Worm (Caenorhabditis elegans): Measurements from ENCODE around the gene F35C8.8.
A peak's percentile ranks its signal among the peaks of the same experiment; 100 is the strongest.

Gene F35C8.8

DNA sequence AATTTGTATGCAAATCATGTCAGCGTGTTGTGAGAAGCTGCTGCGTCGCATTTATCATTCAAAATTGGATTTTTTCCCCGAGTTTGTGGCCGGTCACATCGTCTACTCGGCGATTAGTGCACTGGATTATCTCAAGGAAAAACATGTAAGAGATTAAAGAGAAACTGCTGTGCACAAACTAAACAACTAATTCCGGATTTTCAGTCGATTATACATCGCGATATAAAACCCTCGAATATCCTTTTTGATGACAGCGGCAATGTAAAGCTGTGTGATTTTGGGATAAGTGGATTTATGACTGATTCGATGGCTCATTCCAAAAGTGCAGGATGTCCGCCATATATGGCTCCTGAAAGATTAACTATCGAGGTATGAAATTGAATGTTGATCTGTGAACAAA, 1.8 kb downstream of the F35C8.8 start:
- no peak for TF ChIP-seq cey-2 (tag; optimal IDR thresholded peaks at IDR 0.05; ENCODE audit: borderline replicate concordance, insufficient read depth)
- TF ChIP-seq set-16 (GFP tag; IDR thresholded peaks at IDR 0.05): no peak
- no peak for TF ChIP-seq daf-19 (GFP tag; conservative IDR thresholded peaks at IDR 0.05)
- no peak for TF ChIP-seq F37D6.2 (tag; optimal IDR thresholded peaks at IDR 0.05)
- no peak for TF ChIP-seq lin-15B (tag; optimal IDR thresholded peaks at IDR 0.05)
- TF ChIP-seq lir-3 (tag; optimal IDR thresholded peaks at IDR 0.05): no peak
- TF ChIP-seq daf-12 (tag; optimal IDR thresholded peaks at IDR 0.05): no peak
- no peak for TF ChIP-seq ceh-32 (tag; optimal IDR thresholded peaks at IDR 0.05; ENCODE audit: poor library complexity)
- TF ChIP-seq ceh-44 (GFP tag; IDR thresholded peaks at IDR 0.05): no peak
- TF ChIP-seq nhr-28 (tag; optimal IDR thresholded peaks at IDR 0.05): no peak
- no peak for TF ChIP-seq F26F4.8 (GFP tag; conservative IDR thresholded peaks at IDR 0.05)
- TF ChIP-seq egl-27 (tag; optimal IDR thresholded peaks at IDR 0.05): no peak
- TF ChIP-seq Y105C5A.15 (GFP tag; IDR thresholded peaks at IDR 0.05): no peak
- TF ChIP-seq dve-1 (tag; optimal IDR thresholded peaks at IDR 0.05; ENCODE audit: insufficient read depth): no peak
- TF ChIP-seq fkh-10 (GFP tag; optimal IDR thresholded peaks at IDR 0.05): no peak

DNA sequence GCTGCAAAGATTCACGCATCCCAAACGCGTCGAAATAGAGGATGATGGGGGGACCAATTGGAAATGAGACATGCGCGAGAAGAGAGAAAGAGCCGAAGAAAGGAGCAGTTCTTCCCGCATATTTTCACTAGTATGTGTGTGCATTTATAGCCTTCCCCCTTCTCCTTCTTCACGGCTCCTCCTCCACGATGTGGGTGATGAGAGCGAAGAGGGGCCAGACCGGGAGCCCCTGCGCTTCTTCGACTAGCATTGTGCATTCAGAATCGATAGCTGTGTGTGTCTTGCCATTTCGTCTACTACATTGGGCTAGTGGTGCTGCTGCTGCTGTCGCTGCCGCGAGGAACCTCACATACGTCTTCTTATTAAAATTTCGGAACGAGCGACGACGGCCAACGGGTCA, 4.2 kb downstream of the F35C8.8 start, which contains the start of gene jkk-1:
jkk-1 (plus strand) TSS at position 249 of the 400 bp plus-strand sequence.
- TF ChIP-seq hlh-30 (tag; optimal IDR thresholded peaks at IDR 0.05; ENCODE audit: insufficient read depth) (no peak), dmd-9 (GFP tag; IDR thresholded peaks at IDR 0.05) (no peak), mep-1 (tag; optimal IDR thresholded peaks at IDR 0.05) (peak; percentile 48), mdl-1 (tag; optimal IDR thresholded peaks at IDR 0.05) (peak in 1 of 2 experiments; percentile 39), aha-1 (tag) (peak; percentile 90), mxl-3 (GFP tag; optimal IDR thresholded peaks at IDR 0.05) (peak; percentile 2), vab-7 (GFP tag; IDR thresholded peaks at IDR 0.05) (0 out of 2 replicates have a peak, but pooled peaks have one; percentile 28), hlh-11 (tag; optimal IDR thresholded peaks at IDR 0.05) (no peak), unc-62 (GFP tag; optimal IDR thresholded peaks at IDR 0.05 in 1 of 2) (peak in 1 of 2 experiments; percentile 97), unc-62 (tag; optimal IDR thresholded peaks at IDR 0.05) (no peak), arid-1 (GFP tag; conservative IDR thresholded peaks at IDR 0.05) (0 out of 2 replicates have a peak, but pooled peaks have one; percentile 24), fkh-10 (GFP tag; optimal IDR thresholded peaks at IDR 0.05) (peak; percentile 78), ctbp-1 (GFP tag; IDR thresholded peaks at IDR 0.05) (no peak), set-16 (GFP tag; IDR thresholded peaks at IDR 0.05) (peak; percentile 57), ztf-11 (tag; optimal IDR thresholded peaks at IDR 0.05) (no peak), egl-43 (GFP tag; IDR thresholded peaks at IDR 0.05) (0 out of 2 replicates have a peak, but pooled peaks have one; percentile 44), rbr-2 (tag; optimal IDR thresholded peaks at IDR 0.05) (peak; percentile 69), hmg-1.1 (GFP tag; IDR thresholded peaks at IDR 0.05) (peak; percentile 75), dmd-6 (GFP tag; IDR thresholded peaks at IDR 0.05) (peak; percentile 13; the same call in 1 of the 2 replicates), lir-3 (tag; optimal IDR thresholded peaks at IDR 0.05) (no peak)

DNA sequence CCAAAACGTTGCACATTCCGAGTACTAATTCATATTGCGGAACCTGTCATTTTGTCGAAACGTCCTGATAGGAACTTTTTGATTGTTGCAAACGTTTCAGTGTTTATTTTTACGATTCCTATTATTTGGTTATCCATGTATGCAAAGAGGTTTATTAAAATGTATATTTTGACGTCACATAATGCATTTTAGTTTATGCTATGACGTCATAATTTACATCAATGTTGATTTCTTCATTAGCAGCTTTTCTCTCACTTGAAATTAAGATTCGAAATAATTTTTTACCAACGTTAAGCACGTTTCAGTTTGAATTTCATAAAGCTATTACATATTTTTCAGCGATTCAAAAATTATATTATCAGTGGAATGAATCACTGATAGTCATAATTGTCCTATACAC, 5.8 kb downstream of the F35C8.8 start:
- TF ChIP-seq pqm-1 (tag; optimal IDR thresholded peaks at IDR 0.05) (no peak), hif-1 (tag; optimal IDR thresholded peaks at IDR 0.05) (no peak), gei-8 (GFP tag; optimal IDR thresholded peaks at IDR 0.05) (no peak), R02D3.7 (tag; optimal IDR thresholded peaks at IDR 0.05) (no peak), ZK337.2 (GFP tag; IDR thresholded peaks at IDR 0.05) (no peak), aha-1 (tag) (no peak), ZK546.5 (tag; optimal IDR thresholded peaks at IDR 0.05) (no peak), madf-5 (GFP tag; IDR thresholded peaks at IDR 0.05) (no peak), dmd-9 (GFP tag; IDR thresholded peaks at IDR 0.05) (no peak), daf-19 (GFP tag; conservative IDR thresholded peaks at IDR 0.05) (no peak), nhr-48 (tag; optimal IDR thresholded peaks at IDR 0.05) (no peak), nhr-102 (tag; optimal IDR thresholded peaks at IDR 0.05) (no peak), zfp-2 (tag; optimal IDR thresholded peaks at IDR 0.05) (no peak), lin-29 (GFP tag; IDR thresholded peaks at IDR 0.05) (no peak)

Measured in whole organism, L4 larva.